Fruit fly (Drosophila melanogaster) whole organism, embryonic: ENCODE results near the gene CG8892.

Source experiments
- Bgb ChIP-seq: fragments of 200-800 bp; sonication (Bioruptor generic); IDR thresholded peaks from 2 replicates; pipeline ENCODE4 v1.3.6; 2022; ENCODE audit warnings: missing biosample characterization, missing genetic modification characterization; ENCODE audit not compliant: partially characterized antibody
- CG11723 ChIP-seq: fragments of 200-800 bp; sonication (Bioruptor generic); optimal IDR thresholded peaks from 2 replicates; lab custom pipeline; 2017; ENCODE audit warnings: missing biosample characterization, mild to moderate bottlenecking, missing genetic modification characterization
- CG12299 ChIP-seq: fragments of 200-800 bp; sonication (Bioruptor generic); optimal IDR thresholded peaks from 2 replicates; lab custom pipeline; 2018; ENCODE audit warnings: missing biosample characterization, mild to moderate bottlenecking, missing genetic modification characterization
- CG13775 ChIP-seq: fragments of 200-800 bp; sonication (Bioruptor generic); optimal IDR thresholded peaks from 3 replicates; lab custom pipeline; 2017; ENCODE audit warnings: missing biosample characterization, mild to moderate bottlenecking, missing genetic modification characterization
- CG16863 ChIP-seq: fragments of 200-800 bp; sonication (Bioruptor generic); optimal IDR thresholded peaks from 3 replicates; lab custom pipeline; 2016; ENCODE audit warnings: missing biosample characterization, missing genetic modification characterization
- CG18764 ChIP-seq: fragments of 200-800 bp; sonication (Bioruptor generic); optimal IDR thresholded peaks from 3 replicates; lab custom pipeline; 2016; ENCODE audit warnings: missing biosample characterization, missing genetic modification characterization
- CG33557 ChIP-seq: fragments of 200-800 bp; sonication (Bioruptor generic); optimal IDR thresholded peaks from 2 replicates; lab custom pipeline; 2019; ENCODE audit warnings: missing biosample characterization, mild to moderate bottlenecking, missing genetic modification characterization, moderate library complexity
- CG34224 ChIP-seq: fragments of 200-800 bp; sonication (Bioruptor generic); IDR thresholded peaks from 3 replicates; pipeline ENCODE4 v1.3.6; 2022; ENCODE audit warnings: missing biosample characterization, missing genetic modification characterization; ENCODE audit not compliant: partially characterized antibody
- CG4617 ChIP-seq: fragments of 200-800 bp; sonication (Bioruptor generic); optimal IDR thresholded peaks from 3 replicates; lab custom pipeline; 2016; ENCODE audit warnings: missing biosample characterization, missing genetic modification characterization, borderline replicate concordance
- CG6175 ChIP-seq: fragments of 200-800 bp; sonication (Bioruptor generic); IDR thresholded peaks from 3 replicates; pipeline ENCODE4 v1.3.6; 2022; ENCODE audit warnings: missing biosample characterization, missing genetic modification characterization
- CG8359 ChIP-seq: fragments of 200-800 bp; sonication (Bioruptor generic); optimal IDR thresholded peaks from 2 replicates; lab custom pipeline; 2017; ENCODE audit warnings: missing biosample characterization, mild to moderate bottlenecking, missing genetic modification characterization, borderline replicate concordance
- CG9797 ChIP-seq: fragments of 200-800 bp; sonication (Bioruptor generic); optimal IDR thresholded peaks from 3 replicates; lab custom pipeline; 2018; ENCODE audit warnings: missing biosample characterization, mild to moderate bottlenecking, missing genetic modification characterization
- CTCF ChIP-seq: fragments of 200-800 bp; sonication (Bioruptor generic); optimal IDR thresholded peaks from 2 replicates; lab custom pipeline; 2017; ENCODE audit warnings: missing biosample characterization, mild to moderate bottlenecking, missing genetic modification characterization, moderate library complexity
- Camta ChIP-seq: fragments of 200-800 bp; sonication (Bioruptor generic); optimal IDR thresholded peaks from 2 replicates; lab custom pipeline; 2016; ENCODE audit warnings: missing biosample characterization, missing genetic modification characterization
- D19B ChIP-seq: fragments of 200-800 bp; sonication (Bioruptor generic); optimal IDR thresholded peaks from 2 replicates; lab custom pipeline; 2017; ENCODE audit warnings: missing biosample characterization, mild to moderate bottlenecking, missing genetic modification characterization
- Dp ChIP-seq: fragments of 200-800 bp; sonication (Bioruptor generic); optimal IDR thresholded peaks from 2 replicates; lab custom pipeline; 2018; ENCODE audit warnings: missing biosample characterization, mild to moderate bottlenecking, missing genetic modification characterization, moderate library complexity
- E2f1 ChIP-seq: fragments of 200-800 bp; sonication (Bioruptor generic); IDR thresholded peaks from 2 replicates; pipeline ENCODE4 v1.3.6; 2022; ENCODE audit warnings: missing biosample characterization, missing genetic modification characterization
- E2f2 ChIP-seq: fragments of 200-800 bp; sonication (Bioruptor generic); IDR thresholded peaks from 2 replicates; pipeline ENCODE4 v1.3.6; 2022; ENCODE audit warnings: missing biosample characterization, missing genetic modification characterization
- GATAe ChIP-seq: fragments of 200-800 bp; sonication (Bioruptor generic); conservative IDR thresholded peaks from 2 replicates; pipeline ENCODE4 v1.3.6; 2022; ENCODE audit warnings: missing biosample characterization, missing genetic modification characterization
- Hey ChIP-seq: fragments of 200-800 bp; sonication (Bioruptor generic); optimal IDR thresholded peaks from 3 replicates; lab custom pipeline; 2018; ENCODE audit warnings: missing biosample characterization, mild to moderate bottlenecking, missing genetic modification characterization
- MBD-R2 ChIP-seq: fragments of 200-800 bp; sonication (Bioruptor generic); IDR thresholded peaks from 2 replicates; pipeline ENCODE4 v1.3.6; 2022; ENCODE audit warnings: missing biosample characterization, missing genetic modification characterization
- MESR4 ChIP-seq: fragments of 200-800 bp; sonication (Bioruptor generic); optimal IDR thresholded peaks from 2 replicates; lab custom pipeline; 2018; ENCODE audit warnings: missing biosample characterization, mild to moderate bottlenecking, missing genetic modification characterization, moderate library complexity
- Ptx1 ChIP-seq: fragments of 200-800 bp; sonication (Bioruptor generic); IDR thresholded peaks from 2 replicates; pipeline ENCODE4 v1.3.6; 2022; ENCODE audit warnings: missing biosample characterization, missing genetic modification characterization
- Xbp1 ChIP-seq: fragments of 200-800 bp; sonication (Bioruptor generic); optimal IDR thresholded peaks from 3 replicates; lab custom pipeline; 2016; ENCODE audit warnings: missing biosample characterization, mild to moderate bottlenecking, missing genetic modification characterization
- YL-1 ChIP-seq: fragments of 200-800 bp; sonication (Bioruptor generic); optimal IDR thresholded peaks from 3 replicates; lab custom pipeline; 2017; ENCODE audit warnings: missing biosample characterization, mild to moderate bottlenecking, missing genetic modification characterization
- amos ChIP-seq: fragments of 200-800 bp; sonication (Bioruptor generic); IDR thresholded peaks from 2 replicates; pipeline ENCODE4 v1.3.6; 2022; ENCODE audit warnings: missing biosample characterization, missing genetic modification characterization; ENCODE audit not compliant: partially characterized antibody
- cas ChIP-seq: fragments of 200-800 bp; sonication (Bioruptor generic); IDR thresholded peaks from 2 replicates; pipeline ENCODE4 v1.3.6; 2022; ENCODE audit warnings: missing biosample characterization, missing genetic modification characterization
- chinmo ChIP-seq: fragments of 200-800 bp; sonication (Bioruptor generic); IDR thresholded peaks from 4 replicates; pipeline ENCODE4 v1.3.6; 2022; ENCODE audit warnings: missing biosample characterization, missing genetic modification characterization; ENCODE audit not compliant: partially characterized antibody
- crc ChIP-seq: fragments of 200-800 bp; sonication (Bioruptor generic); optimal IDR thresholded peaks from 2 replicates; lab custom pipeline; 2016; ENCODE audit warnings: missing biosample characterization, missing genetic modification characterization
- crp ChIP-seq, 2 experiments: fragments of 200-800 bp; sonication (Bioruptor generic); optimal IDR thresholded peaks; 2 replicates in 1 of 2; 3 replicates in 1 of 2; lab custom pipeline; 2017; ENCODE audit warnings: missing biosample characterization in 2 of 2, missing genetic modification characterization in 2 of 2, mild to moderate bottlenecking in 1 of 2, moderate library complexity in 1 of 2
- cwo ChIP-seq: fragments of 200-800 bp; sonication (Bioruptor generic); optimal IDR thresholded peaks from 3 replicates; lab custom pipeline; 2017; ENCODE audit warnings: missing biosample characterization, missing genetic modification characterization, mild to moderate bottlenecking, moderate library complexity, missing genetic modification reagents
- dimm ChIP-seq: fragments of 200-800 bp; sonication (Bioruptor generic); IDR thresholded peaks from 2 replicates; pipeline ENCODE4 v1.3.6; 2022; ENCODE audit warnings: missing biosample characterization, missing genetic modification characterization
- exex ChIP-seq: fragments of 200-800 bp; sonication (Bioruptor generic); optimal IDR thresholded peaks from 4 replicates; lab custom pipeline; 2018; ENCODE audit warnings: missing biosample characterization, mild to moderate bottlenecking, missing genetic modification characterization, moderate library complexity
- gfzf ChIP-seq: fragments of 200-800 bp; sonication (Bioruptor generic); optimal IDR thresholded peaks from 2 replicates; lab custom pipeline; 2016; ENCODE audit warnings: missing biosample characterization, mild to moderate bottlenecking, missing genetic modification characterization, moderate library complexity
- grn ChIP-seq: fragments of 200-800 bp; sonication (Bioruptor generic); optimal IDR thresholded peaks from 3 replicates; lab custom pipeline; 2017; ENCODE audit warnings: missing biosample characterization, missing genetic modification characterization
- gsb ChIP-seq: fragments of 200-800 bp; sonication (Bioruptor generic); IDR thresholded peaks from 2 replicates; pipeline ENCODE4 v1.3.6; 2022; ENCODE audit warnings: missing biosample characterization, missing genetic modification characterization
- kah ChIP-seq: fragments of 200-800 bp; sonication (Bioruptor generic); optimal IDR thresholded peaks from 2 replicates; lab custom pipeline; 2018; ENCODE audit warnings: missing biosample characterization, mild to moderate bottlenecking, missing genetic modification characterization
- kni ChIP-seq: fragments of 200-800 bp; sonication (Bioruptor generic); optimal IDR thresholded peaks from 3 replicates; lab custom pipeline; 2017; ENCODE audit warnings: mild to moderate bottlenecking, missing biosample characterization, missing genetic modification reagents, missing genetic modification characterization
- mirr ChIP-seq: fragments of 200-800 bp; sonication (Bioruptor generic); optimal IDR thresholded peaks from 3 replicates; lab custom pipeline; 2018; ENCODE audit warnings: missing biosample characterization, mild to moderate bottlenecking, missing genetic modification characterization
- nau ChIP-seq: fragments of 200-800 bp; sonication (Bioruptor generic); optimal IDR thresholded peaks from 3 replicates; lab custom pipeline; 2017; ENCODE audit warnings: missing biosample characterization, mild to moderate bottlenecking, missing genetic modification characterization, missing genetic modification reagents
- pzg ChIP-seq: fragments of 200-800 bp; sonication (Bioruptor generic); optimal IDR thresholded peaks from 3 replicates; lab custom pipeline; 2018; ENCODE audit warnings: missing biosample characterization, mild to moderate bottlenecking, missing genetic modification characterization, moderate library complexity
- ro ChIP-seq: fragments of 200-800 bp; sonication (Bioruptor generic); IDR thresholded peaks from 2 replicates; pipeline ENCODE4 v1.3.6; 2022; ENCODE audit warnings: missing biosample characterization, missing genetic modification characterization
- row ChIP-seq: fragments of 200-800 bp; sonication (Bioruptor generic); IDR thresholded peaks from 3 replicates; pipeline ENCODE4 v1.3.6; 2022; ENCODE audit warnings: missing biosample characterization, missing genetic modification characterization
- scrt ChIP-seq: fragments of 200-800 bp; sonication (Bioruptor generic); optimal IDR thresholded peaks from 2 replicates; lab custom pipeline; 2018; ENCODE audit warnings: missing biosample characterization, mild to moderate bottlenecking, missing genetic modification characterization, moderate library complexity
- stwl ChIP-seq: fragments of 200-800 bp; sonication (Bioruptor generic); optimal IDR thresholded peaks from 3 replicates; lab custom pipeline; 2018; ENCODE audit warnings: missing biosample characterization, mild to moderate bottlenecking, missing genetic modification characterization, moderate library complexity
- sug ChIP-seq: fragments of 200-800 bp; optimal IDR thresholded peaks from 2 replicates; lab custom pipeline; 2019; ENCODE audit warnings: missing biosample characterization, mild to moderate bottlenecking, missing genetic modification characterization, moderate library complexity

Gene CG8892

dm6 chr2L:4958111-4958510, 23.3 kb downstream of the CG8892 start, which contains the start of gene CG34124:
CG34124 (plus strand) TSS chr2L:4958411.
- TF ChIP-seq Camta (GFP tag; lab: Kevin White, UChicago), result no peak
- no peak for TF ChIP-seq CG16863 (GFP tag; lab: Kevin White, UChicago)

- TF ChIP-seq CG8359 (GFP tag; lab: Kevin White, UChicago) (no peak), chinmo (GFP tag; lab: Robert Waterston, UW) (0 out of 4 replicates have a peak, but pooled peaks have one; percentile 35), CTCF (GFP tag; lab: Kevin White, UChicago) (peak; percentile 34), YL-1 (GFP tag; lab: Kevin White, UChicago) (peak; percentile 4), CG18764 (GFP tag; lab: Kevin White, UChicago) (no peak), Bgb (peak; percentile 29; the same call in 1 of the 2 replicates), MBD-R2 (GFP tag; lab: Robert Waterston, UW) (peak; percentile 80), grn (GFP tag; lab: Kevin White, UChicago) (peak; percentile 44), ro (GFP tag; lab: Robert Waterston, UW) (no peak), kni (no peak), E2f2 (peak; percentile 82), CG34224 (0 out of 3 replicates have a peak, but pooled peaks have one; percentile 26), Xbp1 (no peak), exex (tag; lab: Kevin White, UChicago) (peak; percentile 71), CG11723 (GFP tag; lab: Kevin White, UChicago) (no peak), crp (GFP tag; optimal IDR thresholded peaks at IDR 0.05; lab: Kevin White, UChicago) (peak in 1 of 2 experiments; percentile 65), amos (GFP tag; lab: Robert Waterston, UW) (peak; percentile 50; the same call in 1 of the 2 replicates), gfzf (GFP tag; lab: Kevin White, UChicago) (peak; percentile 36), nau (GFP tag; lab: Kevin White, UChicago) (no peak), Ptx1 (GFP tag; lab: Robert Waterston, UW) (no peak), pzg (GFP tag; lab: Kevin White, UChicago) (peak; percentile 21), cas (GFP tag; lab: Robert Waterston, UW) (no peak), stwl (peak; percentile 55), row (GFP tag; lab: Robert Waterston, UW) (no peak), kah (peak; percentile 50), Dp (GFP tag; lab: Kevin White, UChicago) (peak; percentile 61), scrt (GFP tag; lab: Kevin White, UChicago) (peak; percentile 75), MESR4 (GFP tag; lab: Kevin White, UChicago) (peak; percentile 0), CG9797 (GFP tag; lab: Kevin White, UChicago) (peak; percentile 43)
- TF ChIP-seq, all 482 proteins: peak for 19
These were observed 26.1 kb downstream of the CG8892 start, which contains the start of the genes Jon25Bi and Marcal1 for dm6 chr2L:4955094-4955823. Jon25Bi (minus strand) TSS chr2L:4955144. Marcal1 (plus strand) TSS chr2L:4955509.

dm6 chr2L:4953086-4953570, 28.3 kb downstream of the CG8892 start, which contains the start of gene Jon25Bii:
Jon25Bii (minus strand) TSS chr2L:4953136.
- TF ChIP-seq crp (GFP tag; optimal IDR thresholded peaks at IDR 0.05; lab: Kevin White, UChicago) (no peak), GATAe (GFP tag; lab: Robert Waterston, UW) (peak; percentile 37; the same call in 1 of the 2 replicates), cwo (GFP tag; lab: Kevin White, UChicago) (peak; percentile 9), CG12299 (no peak), CG13775 (GFP tag; lab: Kevin White, UChicago) (no peak), gsb (GFP tag; lab: Robert Waterston, UW) (no peak), CG4617 (GFP tag; lab: Kevin White, UChicago) (no peak), sug (peak; percentile 70), dimm (no peak), CG6175 (GFP tag; lab: Robert Waterston, UW) (peak; percentile 8; the same call in 1 of the 3 replicates), mirr (GFP tag; lab: Kevin White, UChicago) (peak; percentile 80), D19B (GFP tag; lab: Kevin White, UChicago) (peak; percentile 41), crc (GFP tag; lab: Kevin White, UChicago) (no peak), Hey (tag; lab: Kevin White, UChicago) (peak; percentile 77), E2f1 (GFP tag; lab: Robert Waterston, UW) (no peak), grn (GFP tag; lab: Kevin White, UChicago) (peak; percentile 84), CG33557 (no peak)
